Worm (Caenorhabditis elegans): ENCODE data around the gene tost-1.

The tost-1 gene

ce11 chrIII:4905405-4905804 lies 27.3 kb upstream of the tost-1 start, which contains the start of gene F26F4.8 (continued):
- TF ChIP-seq unc-62 (GFP tag; optimal IDR thresholded peaks at IDR 0.05) (no peak), blmp-1 (tag; optimal IDR thresholded peaks at IDR 0.05) (no peak), hlh-4 (tag; optimal IDR thresholded peaks at IDR 0.05) (no peak), unc-98 (GFP tag; IDR thresholded peaks at IDR 0.05) (peak; percentile 65), unc-86 (tag; optimal IDR thresholded peaks at IDR 0.05) (peak; percentile 26), fos-1 (tag; optimal IDR thresholded peaks at IDR 0.05) (no peak), grh-1 (GFP tag; IDR thresholded peaks at IDR 0.05) (no peak), Y116A8C.19 (tag; optimal IDR thresholded peaks at IDR 0.05; ENCODE audit: borderline replicate concordance) (peak; percentile 5), zip-4 (GFP tag; optimal IDR thresholded peaks at IDR 0.05) (no peak), sptf-1 (tag; optimal IDR thresholded peaks at IDR 0.05) (no peak), rnt-1 (tag; optimal IDR thresholded peaks at IDR 0.05) (peak; percentile 59), snpc-4 (tag; optimal IDR thresholded peaks at IDR 0.05) (peak; percentile 16), pag-3 (tag; optimal IDR thresholded peaks at IDR 0.05; ENCODE audit: borderline replicate concordance, insufficient read depth) (peak; percentile 73), ets-5 (GFP tag; IDR thresholded peaks at IDR 0.05) (no peak), lin-13 (GFP tag; optimal IDR thresholded peaks at IDR 0.05) (no peak), ceh-88 (GFP tag; IDR thresholded peaks at IDR 0.05) (no peak), ztf-4 (tag; optimal IDR thresholded peaks at IDR 0.05) (no peak), lin-14 (GFP tag; optimal IDR thresholded peaks at IDR 0.05) (peak; percentile 64), fkh-10 (GFP tag; optimal IDR thresholded peaks at IDR 0.05) (no peak), aly-2 (tag; optimal IDR thresholded peaks at IDR 0.05) (no peak), skn-1 (tag; optimal IDR thresholded peaks at IDR 0.05) (no peak), elt-2 (tag; optimal IDR thresholded peaks at IDR 0.05) (no peak), lin-15B (tag; optimal IDR thresholded peaks at IDR 0.05) (peak; percentile 30), nhr-85 (tag) (peak; percentile 69), nhr-20 (tag; optimal IDR thresholded peaks at IDR 0.05) (peak; percentile 46), elt-3 (tag; optimal IDR thresholded peaks at IDR 0.05) (no peak), swsn-7 (tag; optimal IDR thresholded peaks at IDR 0.05) (peak; percentile 19), C34B4.2 (tag; optimal IDR thresholded peaks at IDR 0.05) (no peak), snu-23 (GFP tag; optimal IDR thresholded peaks at IDR 0.05) (peak; percentile 26), ama-1 (optimal IDR thresholded peaks at IDR 0.05) (no peak), F16B12.6 (tag; optimal IDR thresholded peaks at IDR 0.05) (no peak), nhr-237 (tag; optimal IDR thresholded peaks at IDR 0.05) (no peak), lin-39 (tag; optimal IDR thresholded peaks at IDR 0.05) (no peak), mef-2 (tag; optimal IDR thresholded peaks at IDR 0.05) (no peak), efl-3 (GFP tag; optimal IDR thresholded peaks at IDR 0.05) (no peak), pqm-1 (tag; optimal IDR thresholded peaks at IDR 0.05) (no peak), nhr-47 (tag; optimal IDR thresholded peaks at IDR 0.05) (peak; percentile 66), ztf-11 (tag; optimal IDR thresholded peaks at IDR 0.05) (peak in 1 of 2 experiments; percentile 68), ceh-82 (tag; optimal IDR thresholded peaks at IDR 0.05) (no peak), aha-1 (tag; optimal IDR thresholded peaks at IDR 0.05) (no peak)

- TF ChIP-seq ceh-90 (tag; optimal IDR thresholded peaks at IDR 0.05), result no peak
- no peak for TF ChIP-seq nhr-12 (tag; optimal IDR thresholded peaks at IDR 0.05)
- TF ChIP-seq C34B4.2 (tag; optimal IDR thresholded peaks at IDR 0.05), result no peak
- TF ChIP-seq ztf-11 (tag; optimal IDR thresholded peaks at IDR 0.05), result no peak
These were observed 25.7 kb upstream of the tost-1 start, which contains the start of gene kbp-2 for ce11 chrIII:4903784-4904183. kbp-2 (minus strand) TSS chrIII:4903884.

DNA sequence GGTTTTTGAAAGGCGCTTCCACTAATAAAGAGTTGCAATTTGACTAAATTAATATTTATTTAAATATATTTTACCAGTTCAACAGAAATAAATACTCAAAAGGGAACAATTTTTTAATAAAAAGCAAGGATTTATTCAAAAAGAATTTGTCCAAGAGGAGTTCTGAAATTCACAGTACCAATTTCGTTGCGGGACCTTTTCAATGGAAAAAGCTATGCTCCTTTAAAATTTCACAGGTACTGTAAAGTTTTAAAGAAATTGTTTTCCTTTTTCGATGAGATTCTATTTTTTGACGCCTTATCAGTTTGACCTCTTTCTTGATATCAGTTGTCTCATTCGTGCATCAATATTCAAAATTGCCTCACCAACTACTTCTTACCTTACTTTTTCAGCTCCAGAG lies 22.1 kb upstream of the tost-1 start, which contains the start of gene tag-340:
Gene tag-340, plus strand, starts transcription at position 249 of the 400 bp plus-strand sequence.
- no peak for TF ChIP-seq unc-130 (tag; optimal IDR thresholded peaks at IDR 0.05)
- TF ChIP-seq mdl-1 (tag; optimal IDR thresholded peaks at IDR 0.05), result no peak
- no peak for TF ChIP-seq dsc-1 (tag; optimal IDR thresholded peaks at IDR 0.05)
- no peak for TF ChIP-seq efl-1 (optimal IDR thresholded peaks at IDR 0.05)
- peak in 1 of 2 experiments; percentile 20 for TF ChIP-seq efl-1 (GFP tag; optimal IDR thresholded peaks at IDR 0.05 in 1 of 2)

Measured in whole organism, L1 larva.